Fruit fly (Drosophila melanogaster) whole organism, adult: ENCODE measurements around the gene bark.

ENCODE experiments used
- CG12768 ChIP-seq: fragments of 200-800 bp; sonication (Bioruptor generic); optimal IDR thresholded peaks from 2 replicates; lab custom pipeline; 2017; ENCODE audit warnings: missing biosample characterization, missing genetic modification characterization, mild to moderate bottlenecking, moderate library complexity, missing genetic modification reagents
- CG14711 ChIP-seq: fragments of 200-800 bp; sonication (Bioruptor generic); optimal IDR thresholded peaks from 2 replicates; lab custom pipeline; 2018; ENCODE audit warnings: missing biosample characterization, mild to moderate bottlenecking, missing genetic modification characterization, moderate library complexity
- CG1620 ChIP-seq: fragments of 200-800 bp; sonication (Bioruptor generic); optimal IDR thresholded peaks from 2 replicates; lab custom pipeline; 2016; ENCODE audit warnings: missing biosample characterization, missing genetic modification characterization
- CG7045 ChIP-seq: fragments of 200-800 bp; sonication (Bioruptor generic); optimal IDR thresholded peaks from 2 replicates; lab custom pipeline; 2017; ENCODE audit warnings: missing biosample characterization, mild to moderate bottlenecking, missing genetic modification characterization
- Crg-1 ChIP-seq: fragments of 200-800 bp; sonication (Bioruptor generic); optimal IDR thresholded peaks from 2 replicates; lab custom pipeline; 2016; ENCODE audit warnings: missing biosample characterization, missing genetic modification characterization
- Mnt ChIP-seq: fragments of 200-800 bp; sonication (Bioruptor generic); optimal IDR thresholded peaks from 2 replicates; lab custom pipeline; 2016; ENCODE audit warnings: missing biosample characterization, mild to moderate bottlenecking, missing genetic modification characterization
- bab1 ChIP-seq: fragments of 200-800 bp; sonication (Bioruptor generic); optimal IDR thresholded peaks from 3 replicates; lab custom pipeline; 2019; ENCODE audit warnings: missing biosample characterization, mild to moderate bottlenecking, missing genetic modification characterization, moderate library complexity
- cnc ChIP-seq, 2 experiments: fragments of >200 bp; optimal IDR thresholded peaks; 2 replicates each; lab custom pipeline; 2017
- kay ChIP-seq: fragments of 200-800 bp; sonication (Bioruptor generic); peaks from one replicate; lab custom pipeline; 2016; ENCODE audit warnings: missing biosample characterization, missing genetic modification characterization, borderline replicate concordance
- ovo ChIP-seq: fragments of 200-800 bp; sonication (Bioruptor generic); optimal IDR thresholded peaks from 2 replicates; lab custom pipeline; 2016; ENCODE audit warnings: missing biosample characterization, missing genetic modification characterization
- pad ChIP-seq: fragments of 200-800 bp; sonication (Bioruptor generic); optimal IDR thresholded peaks from 3 replicates; lab custom pipeline; 2017; ENCODE audit warnings: missing biosample characterization, missing genetic modification characterization, mild to moderate bottlenecking, moderate library complexity, missing genetic modification reagents
- tj ChIP-seq: fragments of 200-800 bp; sonication (Bioruptor generic); optimal IDR thresholded peaks from 3 replicates; lab custom pipeline; 2017; ENCODE audit warnings: missing biosample characterization, mild to moderate bottlenecking, missing genetic modification characterization, moderate library complexity

DNA sequence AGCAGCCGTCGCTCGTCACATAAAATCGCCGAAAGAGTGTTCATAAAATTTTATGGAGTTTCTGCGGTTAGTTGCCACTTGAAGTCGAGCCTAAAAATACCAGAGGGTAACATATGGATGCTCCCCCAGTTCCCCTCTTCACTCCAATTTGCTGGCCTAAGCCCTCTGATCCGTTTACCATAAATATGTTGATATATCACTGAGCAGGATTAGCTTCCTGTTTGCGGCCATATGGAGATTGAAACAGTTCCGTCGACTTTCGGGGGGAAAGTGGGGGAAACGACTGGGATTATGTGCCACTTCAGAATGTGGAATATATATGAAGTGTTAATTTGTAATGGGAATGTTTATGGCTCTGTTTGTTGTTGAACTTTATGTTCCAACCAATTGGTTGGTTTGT is 27.2 kb downstream of the bark start:
- TF ChIP-seq Crg-1 (GFP tag; lab: Kevin White, UChicago) (no peak), ovo (GFP tag; lab: Kevin White, UChicago) (no peak), tj (no peak), cnc (optimal IDR thresholded peaks at IDR 0.05; lab: Kevin White, UChicago) (no peak), CG12768 (GFP tag; lab: Kevin White, UChicago) (no peak), bab1 (GFP tag; lab: Kevin White, UChicago) (no peak), kay (GFP tag; lab: Kevin White, UChicago) (no peak), Mnt (GFP tag; lab: Kevin White, UChicago) (no peak), pad (GFP tag; lab: Kevin White, UChicago) (no peak), CG1620 (GFP tag; lab: Kevin White, UChicago) (no peak), CG14711 (tag; lab: Kevin White, UChicago) (no peak), CG7045 (GFP tag; lab: Kevin White, UChicago) (no peak)
